Fruit fly (Drosophila melanogaster): ENCODE data around the gene fwe.

dm6 chr3L:15761918-15762317, 54.3 kb downstream of the fwe start:
- TF ChIP-seq Eip75B (GFP tag; optimal IDR thresholded peaks at IDR 0.05) (no peak), Met (GFP tag; optimal IDR thresholded peaks at IDR 0.05) (no peak), Blimp-1 (GFP tag; optimal IDR thresholded peaks at IDR 0.05) (peak; percentile 15), achi (GFP tag; optimal IDR thresholded peaks at IDR 0.05) (no peak), topi (GFP tag; optimal IDR thresholded peaks at IDR 0.05) (peak; percentile 25), CG6163 (GFP tag; IDR thresholded peaks at IDR 0.05) (no peak), Gug (GFP tag; IDR thresholded peaks at IDR 0.05) (no peak), CG9139 (GFP tag; optimal IDR thresholded peaks at IDR 0.05) (no peak), Lpt (GFP tag; optimal IDR thresholded peaks at IDR 0.05) (no peak), CG10669 (GFP tag; optimal IDR thresholded peaks at IDR 0.05) (no peak), net (GFP tag; optimal IDR thresholded peaks at IDR 0.05) (no peak)

All from whole organism, prepupa.